Fruit fly (Drosophila melanogaster) whole organism: ENCODE results near the gene CG13784.

Experiments
- Dll ChIP-seq: fragments of >200 bp; optimal IDR thresholded peaks from 2 replicates; lab custom pipeline; 2017
- pan ChIP-seq: fragments of >200 bp; optimal IDR thresholded peaks from 2 replicates; lab custom pipeline; 2017
- usp ChIP-seq: fragments of >200 bp; optimal IDR thresholded peaks from 2 replicates; lab custom pipeline; 2017; ENCODE audit warnings: missing biosample characterization, missing genetic modification characterization, mixed read lengths

DNA sequence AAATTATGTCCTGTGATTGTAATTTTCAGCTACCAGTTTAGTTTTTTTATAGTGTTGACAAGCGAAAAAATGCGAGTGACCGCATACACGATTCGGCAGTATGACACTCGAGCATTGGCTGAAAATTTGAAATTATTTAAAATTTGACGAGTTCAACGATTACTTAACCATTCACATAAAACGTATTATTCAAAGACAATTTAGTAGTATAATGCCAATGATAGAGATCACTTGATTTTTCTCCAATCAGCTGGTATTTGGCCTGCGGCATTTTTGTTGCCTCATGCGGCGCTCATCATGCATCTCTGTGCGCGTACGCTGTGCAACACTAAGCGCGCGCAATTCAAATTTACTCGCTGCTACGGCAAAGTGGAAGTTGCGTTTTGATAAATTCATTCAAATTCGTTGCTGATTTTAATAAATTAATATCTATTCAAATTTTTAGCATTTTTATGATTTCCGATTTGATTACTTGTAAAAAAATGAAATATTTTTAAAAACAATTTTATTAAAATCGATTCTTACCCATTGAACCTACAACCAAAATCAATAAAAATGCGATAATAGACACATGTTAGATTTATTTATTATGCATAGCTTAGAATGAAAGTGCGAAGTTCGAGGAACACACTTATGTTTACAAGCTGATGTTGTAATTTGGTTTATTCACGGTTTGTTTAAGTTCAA is 25.3 kb downstream of the CG13784 start, which contains the start of gene CG4497:
- TF ChIP-seq usp (GFP tag; lab: Kevin White, UChicago) (no peak), pan (no peak), Dll (lab: Kevin White, UChicago) (no peak)
